ENCODE assay signal across 3 fruit fly cellular contexts in the genomic region with DNA sequence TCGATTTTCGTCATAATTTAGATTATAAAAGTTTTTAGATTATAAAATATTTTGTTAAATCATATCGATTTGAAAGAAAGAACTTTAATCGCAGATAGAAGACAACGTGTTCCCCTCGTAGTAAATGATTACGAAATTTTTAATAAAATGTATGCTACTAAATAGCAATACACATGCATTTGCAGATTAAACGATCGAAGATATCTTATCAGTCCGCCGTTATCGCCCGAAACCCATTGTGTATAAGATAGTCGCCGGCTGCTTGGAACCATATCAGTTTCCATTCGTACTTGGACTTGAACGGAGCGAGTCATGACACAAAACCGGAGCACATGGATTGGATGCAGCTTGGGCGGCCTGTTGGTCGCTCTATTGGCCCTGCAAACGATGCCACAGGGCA.
TF ChIP-seq lines count a peak whose summit lies in the region.

No protein-coding gene starts in this region.

- no peak for TF ChIP-seq CTCF in whole organism, embryonic (GFP tag; optimal IDR thresholded peaks at IDR 0.05; lab: Kevin White, UChicago)

TF ChIP-seq in whole organism, adult, 20 proteins besides CTCF, POLR2A, EP300 and RAD21:
- TF ChIP-seq Mnt (GFP tag; optimal IDR thresholded peaks at IDR 0.05; lab: Kevin White, UChicago) = peak; percentile 9
- TF ChIP-seq Crg-1 (GFP tag; optimal IDR thresholded peaks at IDR 0.05; lab: Kevin White, UChicago) = no peak

TF ChIP-seq in whole organism, embryonic, 481 proteins besides CTCF, POLR2A, EP300 and RAD21:
- TF ChIP-seq mirr (GFP tag; optimal IDR thresholded peaks at IDR 0.05; lab: Kevin White, UChicago) (peak; percentile 91), CG34376 (GFP tag; optimal IDR thresholded peaks at IDR 0.05; lab: Kevin White, UChicago) (peak; percentile 16), CG4424 (GFP tag; optimal IDR thresholded peaks at IDR 0.05; lab: Kevin White, UChicago) (no peak), CG1647 (GFP tag; optimal IDR thresholded peaks at IDR 0.05; lab: Kevin White, UChicago) (no peak), grn (GFP tag; optimal IDR thresholded peaks at IDR 0.05; lab: Kevin White, UChicago) (peak; percentile 73), CG4404 (GFP tag; IDR thresholded peaks at IDR 0.05; lab: Robert Waterston, UW) (no peak), Lhr (GFP tag; optimal IDR thresholded peaks at IDR 0.05; lab: Kevin White, UChicago) (no peak), phol (tag; optimal IDR thresholded peaks at IDR 0.05; lab: Kevin White, UChicago) (no peak), ara (GFP tag; IDR thresholded peaks at IDR 0.05; lab: Robert Waterston, UW) (no peak), Ets97D (GFP tag; optimal IDR thresholded peaks at IDR 0.05; lab: Kevin White, UChicago) (no peak), Sry-β (GFP tag; optimal IDR thresholded peaks at IDR 0.05; lab: Kevin White, UChicago) (no peak), hkb (optimal IDR thresholded peaks at IDR 0.05; lab: Kevin White, UChicago) (no peak), hkb (GFP tag; IDR thresholded peaks at IDR 0.05; lab: Robert Waterston, UW) (no peak), CG6175 (GFP tag; IDR thresholded peaks at IDR 0.05; lab: Robert Waterston, UW) (no peak), ro (GFP tag; IDR thresholded peaks at IDR 0.05; lab: Robert Waterston, UW) (no peak), Med (GFP tag; lab: Kevin White, UChicago) (peak; percentile 15), CG8290 (GFP tag; optimal IDR thresholded peaks at IDR 0.05; lab: Kevin White, UChicago) (no peak), CG8290 (tag; optimal IDR thresholded peaks at IDR 0.05; lab: Kevin White, UChicago) (no peak), CG15269 (tag; optimal IDR thresholded peaks at IDR 0.05; lab: Kevin White, UChicago) (no peak), exex (tag; optimal IDR thresholded peaks at IDR 0.05; lab: Kevin White, UChicago) (peak; percentile 90), E2f1 (GFP tag; IDR thresholded peaks at IDR 0.05; lab: Robert Waterston, UW) (no peak), sug (tag; optimal IDR thresholded peaks at IDR 0.05; lab: Kevin White, UChicago) (peak; percentile 31), GATAe (GFP tag; conservative IDR thresholded peaks at IDR 0.05; lab: Robert Waterston, UW) (peak; percentile 93), Jarid2 (GFP tag; optimal IDR thresholded peaks at IDR 0.05; lab: Kevin White, UChicago) (peak; percentile 17), gfzf (GFP tag; optimal IDR thresholded peaks at IDR 0.05; lab: Kevin White, UChicago) (no peak)

TF ChIP-seq in whole organism, prepupa, 60 proteins besides CTCF, POLR2A, EP300 and RAD21:
- TF ChIP-seq fkh (GFP tag; optimal IDR thresholded peaks at IDR 0.05; lab: Kevin White, UChicago) = no peak
- TF ChIP-seq CG7368 (GFP tag; optimal IDR thresholded peaks at IDR 0.05; lab: Kevin White, UChicago) = no peak
- TF ChIP-seq svp (GFP tag; lab: Kevin White, UChicago) = peak; percentile 48
- no peak for TF ChIP-seq cyc (GFP tag; optimal IDR thresholded peaks at IDR 0.05; lab: Kevin White, UChicago)
- TF ChIP-seq vri (GFP tag; optimal IDR thresholded peaks at IDR 0.05; lab: Kevin White, UChicago) = peak; percentile 59
- no peak for TF ChIP-seq achi (GFP tag; optimal IDR thresholded peaks at IDR 0.05; lab: Kevin White, UChicago)
- no peak for TF ChIP-seq acj6 (GFP tag; optimal IDR thresholded peaks at IDR 0.05; lab: Kevin White, UChicago)
- TF ChIP-seq Eip93F (GFP tag; optimal IDR thresholded peaks at IDR 0.05; lab: Kevin White, UChicago) = no peak
